Fruit fly (Drosophila melanogaster): ENCODE results near the gene eff.

eff gene

DNA sequence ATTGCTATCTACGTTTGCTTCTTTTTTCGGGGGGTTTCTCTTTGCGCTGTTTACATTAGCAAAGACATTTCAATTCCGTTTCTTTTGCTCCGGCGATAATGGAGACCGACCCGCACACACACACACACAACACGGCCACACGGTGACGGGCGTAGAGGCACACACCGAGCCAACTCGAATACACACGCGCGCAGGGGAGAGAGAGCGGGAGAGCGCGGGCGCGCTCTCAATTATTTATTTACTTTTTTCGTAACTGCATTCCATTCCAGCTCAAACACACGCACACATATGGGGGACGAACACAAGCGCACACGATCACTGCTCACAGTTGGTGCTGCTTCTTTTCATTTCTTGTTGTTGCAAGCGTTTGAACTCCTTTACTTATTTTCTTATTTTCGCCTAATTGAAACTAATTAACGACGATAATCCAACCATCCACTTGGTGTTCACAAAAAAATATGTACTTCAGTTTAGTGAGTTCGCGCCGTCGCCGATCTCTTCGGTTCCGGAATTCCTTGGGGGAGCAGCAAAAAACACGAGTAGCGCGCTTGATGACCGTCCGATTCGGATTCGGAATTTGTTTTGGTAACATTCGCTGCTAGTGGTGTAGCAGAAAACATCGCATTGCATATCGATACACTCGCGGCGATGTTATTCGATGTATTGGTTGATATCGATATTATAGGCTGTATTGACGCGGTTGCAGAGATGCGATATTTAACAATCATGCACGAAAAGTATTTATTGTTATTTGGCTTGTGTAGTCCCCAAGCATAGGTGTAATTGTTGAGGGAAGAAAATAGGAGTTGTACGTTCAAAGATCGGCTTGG is 17.2 kb downstream of the eff start, which contains the start of gene kibra (continued):
- peak; percentile 53 for TF ChIP-seq YL-1 (GFP tag; optimal IDR thresholded peaks at IDR 0.05)
- TF ChIP-seq unpg (GFP tag; optimal IDR thresholded peaks at IDR 0.05), result peak; percentile 52
- TF ChIP-seq CG6683 (GFP tag; optimal IDR thresholded peaks at IDR 0.05), result peak; percentile 14
- no peak for TF ChIP-seq CG12219 (GFP tag; optimal IDR thresholded peaks at IDR 0.05)
- TF ChIP-seq klu (GFP tag; IDR thresholded peaks at IDR 0.05), result no peak
- no peak for TF ChIP-seq HLH3B (GFP tag; IDR thresholded peaks at IDR 0.05)
- TF ChIP-seq chm (GFP tag; IDR thresholded peaks at IDR 0.05), result no peak
- no peak for TF ChIP-seq ato (GFP tag; IDR thresholded peaks at IDR 0.05; ENCODE audit: partially characterized antibody)
- peak; percentile 72 for TF ChIP-seq CG9727 (GFP tag; optimal IDR thresholded peaks at IDR 0.05)
- TF ChIP-seq gt (GFP tag; IDR thresholded peaks at IDR 0.05), result no peak
- peak; percentile 48 for TF ChIP-seq sqz (GFP tag; optimal IDR thresholded peaks at IDR 0.05)
- no peak for TF ChIP-seq schlank (tag; optimal IDR thresholded peaks at IDR 0.05)
- peak; percentile 30 for TF ChIP-seq odd (GFP tag; optimal IDR thresholded peaks at IDR 0.05)
- TF ChIP-seq Jarid2 (GFP tag; optimal IDR thresholded peaks at IDR 0.05), result peak; percentile 98
- peak in 2 of 3 experiments; percentile 40 to 97 for TF ChIP-seq lola (GFP tag; optimal IDR thresholded peaks at IDR 0.05)
- no peak for TF ChIP-seq ci (GFP tag; IDR thresholded peaks at IDR 0.05)
- peak; percentile 11 for TF ChIP-seq zf30C (GFP tag; optimal IDR thresholded peaks at IDR 0.05)
- TF ChIP-seq CG7928 (GFP tag; optimal IDR thresholded peaks at IDR 0.05), result peak; percentile 28
- no peak for TF ChIP-seq dan (GFP tag; IDR thresholded peaks at IDR 0.05)
- TF ChIP-seq Hr3 (GFP tag; optimal IDR thresholded peaks at IDR 0.05), result peak; percentile 32
- peak; percentile 68 for TF ChIP-seq CG4820 (GFP tag; optimal IDR thresholded peaks at IDR 0.05)
- peak; percentile 52 for TF ChIP-seq B-H2 (GFP tag; optimal IDR thresholded peaks at IDR 0.05)
- no peak for TF ChIP-seq zen2 (GFP tag; IDR thresholded peaks at IDR 0.05; ENCODE audit: partially characterized antibody)
- TF ChIP-seq CG4328 (GFP tag; optimal IDR thresholded peaks at IDR 0.05), result peak; percentile 42
- no peak for TF ChIP-seq danr (GFP tag; IDR thresholded peaks at IDR 0.05)
- TF ChIP-seq CG6272 (GFP tag; IDR thresholded peaks at IDR 0.05), result peak; percentile 74
- peak; percentile 92 for TF ChIP-seq Lhr (GFP tag; optimal IDR thresholded peaks at IDR 0.05)
- peak; percentile 76 for TF ChIP-seq stwl (tag; optimal IDR thresholded peaks at IDR 0.05)
- no peak for TF ChIP-seq Abd-B (GFP tag; optimal IDR thresholded peaks at IDR 0.05)
- no peak for TF ChIP-seq CG32772 (GFP tag; IDR thresholded peaks at IDR 0.05)
- TF ChIP-seq Elba2 (GFP tag; optimal IDR thresholded peaks at IDR 0.05), result peak; percentile 18
- no peak for TF ChIP-seq mld (GFP tag; IDR thresholded peaks at IDR 0.05; ENCODE audit: partially characterized antibody)
- TF ChIP-seq CG9876 (GFP tag; optimal IDR thresholded peaks at IDR 0.05), result peak; percentile 32
- TF ChIP-seq chinmo (GFP tag; IDR thresholded peaks at IDR 0.05; ENCODE audit: partially characterized antibody), result no peak
- TF ChIP-seq bowl (GFP tag; IDR thresholded peaks at IDR 0.05), result no peak
- peak; percentile 65 for TF ChIP-seq CG10979 (tag; optimal IDR thresholded peaks at IDR 0.05)
- no peak for TF ChIP-seq MBD-R2 (GFP tag; IDR thresholded peaks at IDR 0.05)
- TF ChIP-seq HLH54F (GFP tag; optimal IDR thresholded peaks at IDR 0.05), result peak; percentile 78
- TF ChIP-seq CG5245 (GFP tag; optimal IDR thresholded peaks at IDR 0.05), result peak; percentile 72
- TF ChIP-seq CG2889 (GFP tag; IDR thresholded peaks at IDR 0.05), result no peak
- TF ChIP-seq CG16813 (GFP tag; IDR thresholded peaks at IDR 0.05; ENCODE audit: partially characterized antibody), result no peak
- TF ChIP-seq Aef1 (GFP tag; IDR thresholded peaks at IDR 0.05), result no peak
- peak; percentile 82 for TF ChIP-seq pum (GFP tag; optimal IDR thresholded peaks at IDR 0.05)
- peak; percentile 2 for TF ChIP-seq CG6654 (GFP tag; optimal IDR thresholded peaks at IDR 0.05)
- TF ChIP-seq fd64A (GFP tag; optimal IDR thresholded peaks at IDR 0.05), result peak; percentile 51
- no peak for TF ChIP-seq H2.0 (GFP tag; IDR thresholded peaks at IDR 0.05)
- TF ChIP-seq CG30020 (tag; optimal IDR thresholded peaks at IDR 0.05), result peak; percentile 88
- TF ChIP-seq dati (GFP tag; IDR thresholded peaks at IDR 0.05), result no peak
- no peak for TF ChIP-seq H15 (GFP tag; IDR thresholded peaks at IDR 0.05)

Data from whole organism, embryonic.